Fruit fly (Drosophila melanogaster) whole organism, embryonic: ENCODE data around the gene Kat60.

ENCODE experiments used
- Bdp1 ChIP-seq: fragments of 200-800 bp; sonication (Bioruptor generic); optimal IDR thresholded peaks from 3 replicates; lab custom pipeline; 2016; ENCODE audit warnings: missing biosample characterization, missing genetic modification characterization
- Bgb ChIP-seq: fragments of 200-800 bp; sonication (Bioruptor generic); IDR thresholded peaks from 2 replicates; pipeline ENCODE4 v1.3.6; 2022; ENCODE audit warnings: missing biosample characterization, missing genetic modification characterization; ENCODE audit not compliant: partially characterized antibody
- CG1024 ChIP-seq: fragments of 200-800 bp; sonication (Bioruptor generic); IDR thresholded peaks from 2 replicates; pipeline ENCODE4 v1.3.6; 2022; ENCODE audit warnings: missing biosample characterization, missing genetic modification characterization
- CG10267 ChIP-seq: fragments of 200-800 bp; sonication (Bioruptor generic); optimal IDR thresholded peaks from 2 replicates; lab custom pipeline; 2018; ENCODE audit warnings: missing biosample characterization, mild to moderate bottlenecking, missing genetic modification characterization, moderate library complexity
- CG10321 ChIP-seq: fragments of 200-800 bp; sonication (Bioruptor generic); IDR thresholded peaks from 2 replicates; pipeline ENCODE4 v1.3.6; 2022; ENCODE audit warnings: missing biosample characterization, missing genetic modification characterization
- CG10959 ChIP-seq: fragments of 200-800 bp; sonication (Bioruptor generic); IDR thresholded peaks from 2 replicates; pipeline ENCODE4 v1.3.6; 2022; ENCODE audit warnings: missing biosample characterization, missing genetic modification characterization
- CG11504 ChIP-seq: fragments of 200-800 bp; sonication (Bioruptor generic); optimal IDR thresholded peaks from 3 replicates; lab custom pipeline; 2019; ENCODE audit warnings: missing biosample characterization, mild to moderate bottlenecking, missing genetic modification characterization, moderate library complexity
- CG13123 ChIP-seq: fragments of 200-800 bp; sonication (Bioruptor generic); optimal IDR thresholded peaks from 2 replicates; lab custom pipeline; 2016; ENCODE audit warnings: missing biosample characterization, missing genetic modification characterization
- CG14710 ChIP-seq: fragments of 200-800 bp; sonication (Bioruptor generic); optimal IDR thresholded peaks from 3 replicates; lab custom pipeline; 2019; ENCODE audit warnings: missing biosample characterization, mild to moderate bottlenecking, missing genetic modification characterization, moderate library complexity
- CG15073 ChIP-seq: fragments of 200-800 bp; sonication (Bioruptor generic); optimal IDR thresholded peaks from 2 replicates; lab custom pipeline; 2016; ENCODE audit warnings: missing biosample characterization, missing genetic modification characterization
- CG15269 ChIP-seq: fragments of 200-800 bp; sonication (Bioruptor generic); optimal IDR thresholded peaks from 2 replicates; lab custom pipeline; 2018; ENCODE audit warnings: missing biosample characterization, mild to moderate bottlenecking, missing genetic modification characterization, moderate library complexity
- CG16863 ChIP-seq: fragments of 200-800 bp; sonication (Bioruptor generic); optimal IDR thresholded peaks from 3 replicates; lab custom pipeline; 2016; ENCODE audit warnings: missing biosample characterization, missing genetic modification characterization
- CG17802 ChIP-seq: fragments of 200-800 bp; sonication (Bioruptor generic); optimal IDR thresholded peaks from 2 replicates; lab custom pipeline; 2018; ENCODE audit warnings: missing biosample characterization, mild to moderate bottlenecking, missing genetic modification characterization, moderate library complexity
- CG18619 ChIP-seq: fragments of 200-800 bp; sonication (Bioruptor generic); optimal IDR thresholded peaks from 3 replicates; lab custom pipeline; 2017; ENCODE audit warnings: missing biosample characterization, mild to moderate bottlenecking, missing genetic modification characterization
- CG31224 ChIP-seq: fragments of 200-800 bp; sonication (Bioruptor generic); IDR thresholded peaks from 2 replicates; pipeline ENCODE4 v1.3.6; 2022; ENCODE audit warnings: missing biosample characterization, missing genetic modification characterization
- CG4854 ChIP-seq: fragments of 200-800 bp; sonication (Bioruptor generic); optimal IDR thresholded peaks from 2 replicates; lab custom pipeline; 2016; ENCODE audit warnings: missing biosample characterization, missing genetic modification characterization, inconsistent platforms
- CG6272 ChIP-seq: fragments of 200-800 bp; sonication (Bioruptor generic); IDR thresholded peaks from 2 replicates; pipeline ENCODE4 v1.3.6; 2022; ENCODE audit warnings: missing biosample characterization, missing genetic modification characterization
- CG7556 ChIP-seq: fragments of 200-800 bp; sonication (Bioruptor generic); optimal IDR thresholded peaks from 2 replicates; lab custom pipeline; 2017; ENCODE audit warnings: missing biosample characterization, mild to moderate bottlenecking, missing genetic modification characterization
- CG7839 ChIP-seq: fragments of 200-800 bp; sonication (Bioruptor generic); optimal IDR thresholded peaks from 3 replicates; lab custom pipeline; 2018; ENCODE audit warnings: missing biosample characterization, mild to moderate bottlenecking, missing genetic modification characterization, moderate library complexity
- CG8765 ChIP-seq: fragments of 200-800 bp; sonication (Bioruptor generic); IDR thresholded peaks from 2 replicates; pipeline ENCODE4 v1.3.6; 2022; ENCODE audit warnings: missing biosample characterization, missing genetic modification characterization
- CG8924 ChIP-seq: fragments of 200-800 bp; optimal IDR thresholded peaks from 3 replicates; lab custom pipeline; 2019; ENCODE audit warnings: missing biosample characterization, mild to moderate bottlenecking, missing genetic modification characterization, moderate library complexity
- CG8944 ChIP-seq: fragments of 200-800 bp; sonication (Bioruptor generic); optimal IDR thresholded peaks from 3 replicates; lab custom pipeline; 2016; ENCODE audit warnings: missing biosample characterization, missing genetic modification characterization
- D19A ChIP-seq: fragments of 200-800 bp; optimal IDR thresholded peaks from 3 replicates; lab custom pipeline; 2019; ENCODE audit warnings: missing biosample characterization, mild to moderate bottlenecking, missing genetic modification characterization, moderate library complexity
- Dfd ChIP-seq, 2 experiments: fragments of >200 bp; optimal IDR thresholded peaks; 2 replicates each; lab custom pipeline; 2017; ENCODE audit warnings: missing biosample characterization in 2 of 2, missing genetic modification characterization in 2 of 2
- Doc3 ChIP-seq: fragments of 200-800 bp; sonication (Bioruptor generic); IDR thresholded peaks from 3 replicates; pipeline ENCODE4 v1.3.6; 2022; ENCODE audit warnings: missing biosample characterization, missing genetic modification characterization; ENCODE audit not compliant: partially characterized antibody
- E2f2 ChIP-seq: fragments of 200-800 bp; sonication (Bioruptor generic); IDR thresholded peaks from 2 replicates; pipeline ENCODE4 v1.3.6; 2022; ENCODE audit warnings: missing biosample characterization, missing genetic modification characterization
- Gsc ChIP-seq: fragments of 200-800 bp; sonication (Bioruptor generic); IDR thresholded peaks from 2 replicates; pipeline ENCODE4 v1.3.6; 2022; ENCODE audit warnings: missing biosample characterization, missing genetic modification characterization
- HHEX ChIP-seq: fragments of 200-800 bp; sonication (Bioruptor generic); optimal IDR thresholded peaks from 3 replicates; lab custom pipeline; 2017; ENCODE audit warnings: missing biosample characterization, mild to moderate bottlenecking, missing genetic modification characterization, missing genetic modification reagents
- HLH4C ChIP-seq: fragments of 200-800 bp; sonication (Bioruptor generic); IDR thresholded peaks from 3 replicates; pipeline ENCODE4 v1.3.6; 2022; ENCODE audit warnings: missing biosample characterization, missing genetic modification characterization; ENCODE audit not compliant: partially characterized antibody
- Max ChIP-seq: fragments of 200-800 bp; sonication (Bioruptor generic); optimal IDR thresholded peaks from 2 replicates; lab custom pipeline; 2016; ENCODE audit warnings: missing biosample characterization, mild to moderate bottlenecking, missing genetic modification characterization
- Nf-YC ChIP-seq: fragments of 200-800 bp; optimal IDR thresholded peaks from 3 replicates; lab custom pipeline; 2019; ENCODE audit warnings: missing biosample characterization, mild to moderate bottlenecking, missing genetic modification characterization, moderate library complexity
- Spps ChIP-seq: fragments of 200-800 bp; sonication (Bioruptor generic); optimal IDR thresholded peaks from 2 replicates; lab custom pipeline; 2018; ENCODE audit warnings: missing biosample characterization, mild to moderate bottlenecking, missing genetic modification characterization
- abd-A ChIP-seq: fragments of 200-800 bp; sonication (Bioruptor generic); optimal IDR thresholded peaks from 3 replicates; lab custom pipeline; 2019; ENCODE audit warnings: missing biosample characterization, mild to moderate bottlenecking, missing genetic modification characterization, moderate library complexity
- chinmo ChIP-seq: fragments of 200-800 bp; sonication (Bioruptor generic); IDR thresholded peaks from 4 replicates; pipeline ENCODE4 v1.3.6; 2022; ENCODE audit warnings: missing biosample characterization, missing genetic modification characterization; ENCODE audit not compliant: partially characterized antibody
- dysf ChIP-seq: fragments of 200-800 bp; sonication (Bioruptor generic); IDR thresholded peaks from 3 replicates; pipeline ENCODE4 v1.3.6; 2022; ENCODE audit warnings: missing biosample characterization, missing genetic modification characterization
- ewg ChIP-seq: fragments of 200-800 bp; sonication (Bioruptor generic); optimal IDR thresholded peaks from 3 replicates; lab custom pipeline; 2017; ENCODE audit warnings: mild to moderate bottlenecking, missing biosample characterization, missing genetic modification reagents, missing genetic modification characterization
- gfzf ChIP-seq: fragments of 200-800 bp; sonication (Bioruptor generic); optimal IDR thresholded peaks from 2 replicates; lab custom pipeline; 2016; ENCODE audit warnings: missing biosample characterization, mild to moderate bottlenecking, missing genetic modification characterization, moderate library complexity
- gsb-n ChIP-seq: fragments of 200-800 bp; sonication (Bioruptor generic); optimal IDR thresholded peaks from 3 replicates; lab custom pipeline; 2018; ENCODE audit warnings: missing biosample characterization, mild to moderate bottlenecking, missing genetic modification characterization
- gt ChIP-seq: fragments of 200-800 bp; sonication (Bioruptor generic); IDR thresholded peaks from 2 replicates; pipeline ENCODE4 v1.3.6; 2022; ENCODE audit warnings: missing biosample characterization, missing genetic modification characterization
- h ChIP-seq: fragments of >200 bp; optimal IDR thresholded peaks from 2 replicates; lab custom pipeline; 2017
- jumu ChIP-seq: fragments of 200-800 bp; sonication (Bioruptor generic); optimal IDR thresholded peaks from 3 replicates; lab custom pipeline; 2016; ENCODE audit warnings: missing biosample characterization, missing genetic modification characterization
- ken ChIP-seq: fragments of 200-800 bp; sonication (Bioruptor generic); IDR thresholded peaks from 3 replicates; pipeline ENCODE4 v1.3.6; 2022; ENCODE audit warnings: missing biosample characterization, missing genetic modification characterization
- lov ChIP-seq, 2 experiments: fragments of 200-800 bp in 1 of 2; fragments of >200 bp in 1 of 2; sonication (Bioruptor generic) in 1 of 2; IDR thresholded peaks in 1 of 2; optimal IDR thresholded peaks in 1 of 2; 2 replicates in 1 of 2; 3 replicates in 1 of 2; pipeline versions ENCODE4 v1.3.6 to Lab custom; 2017 to 2022; ENCODE audit warnings: missing biosample characterization in 1 of 2, missing genetic modification characterization in 1 of 2
- prd ChIP-seq, 3 experiments: fragments of >200 bp in 2 of 3; fragments of 200-800 bp in 1 of 3; sonication (Bioruptor generic) in 1 of 3; optimal IDR thresholded peaks in 2 of 3; IDR thresholded peaks in 1 of 3; 2 replicates in 2 of 3; 3 replicates in 1 of 3; pipeline versions ENCODE4 v1.3.6 to Lab custom; 2017 to 2022; ENCODE audit warnings: missing biosample characterization in 1 of 3, missing genetic modification characterization in 1 of 3
- psq ChIP-seq: fragments of 200-800 bp; sonication (Bioruptor generic); optimal IDR thresholded peaks from 2 replicates; lab custom pipeline; 2017; ENCODE audit warnings: missing biosample characterization, missing genetic modification characterization
- shn ChIP-seq: fragments of 200-800 bp; sonication (Bioruptor generic); optimal IDR thresholded peaks from 3 replicates; lab custom pipeline; 2016; ENCODE audit warnings: missing biosample characterization, missing genetic modification characterization
- sim ChIP-seq: fragments of 200-800 bp; sonication (Bioruptor generic); IDR thresholded peaks from 2 replicates; pipeline ENCODE4 v1.3.6; 2022; ENCODE audit warnings: missing biosample characterization, missing genetic modification characterization

The Kat60 gene

DNA sequence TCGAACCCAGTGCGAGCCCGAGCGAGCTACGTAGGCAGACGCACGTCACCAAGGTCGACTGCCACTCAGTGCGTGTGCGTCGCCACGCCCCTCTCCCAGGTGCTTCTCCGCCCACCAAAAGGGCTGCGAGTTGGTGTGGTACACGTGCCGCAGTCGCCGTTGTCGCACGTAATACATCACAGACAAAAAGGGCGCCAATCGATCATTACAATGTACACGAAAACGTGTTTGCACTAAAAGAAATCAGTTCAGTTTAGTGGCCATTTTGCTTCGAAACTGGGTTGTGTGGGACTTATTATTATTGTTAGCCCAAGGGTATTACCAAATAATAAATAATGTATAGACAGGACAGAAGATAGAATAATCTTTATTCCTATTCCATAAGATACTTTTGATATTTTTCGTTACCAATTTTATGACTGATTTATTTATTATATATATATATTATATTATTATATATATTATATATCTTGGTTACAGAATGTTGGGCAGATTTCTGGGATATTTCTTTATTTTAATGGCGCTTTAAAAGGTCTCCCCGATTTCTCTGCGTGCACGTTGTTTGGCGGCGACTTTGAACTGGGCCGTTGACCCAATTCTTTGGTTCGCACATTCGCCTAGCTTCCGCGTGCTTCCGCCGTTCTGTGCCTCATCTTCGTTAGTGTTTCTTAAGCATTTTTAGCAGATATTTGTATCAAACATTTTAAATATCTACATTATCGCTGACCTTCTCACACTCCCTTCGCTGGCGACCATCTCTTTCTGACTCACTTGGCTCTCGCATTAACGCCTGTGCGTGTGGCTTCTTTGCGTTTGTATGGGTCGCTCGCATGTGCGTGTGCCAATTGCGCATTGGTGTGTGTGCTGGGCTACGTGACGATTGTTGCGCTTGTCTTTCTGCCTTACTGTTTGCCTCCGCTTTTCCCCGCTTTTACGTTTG is 31.6 kb upstream of the Kat60 start (continued):
- TF ChIP-seq CG17802 (tag; lab: Kevin White, UChicago) (peak; percentile 44), ewg (peak; percentile 73), E2f2 (peak; percentile 58; the same call in 1 of the 2 replicates), CG7556 (GFP tag; lab: Kevin White, UChicago) (peak; percentile 92), lov (optimal IDR thresholded peaks at IDR 0.05; lab: Kevin White, UChicago) (no peak), lov (GFP tag; IDR thresholded peaks at IDR 0.05; lab: Robert Waterston, UW) (no peak), psq (GFP tag; lab: Kevin White, UChicago) (peak; percentile 79), CG8765 (GFP tag; lab: Robert Waterston, UW) (no peak), Dfd (GFP tag; optimal IDR thresholded peaks at IDR 0.05; lab: Kevin White, UChicago) (no peak), CG10959 (GFP tag; lab: Robert Waterston, UW) (0 out of 2 replicates have a peak, but pooled peaks have one; percentile 32), chinmo (GFP tag; lab: Robert Waterston, UW) (peak; percentile 97), prd (optimal IDR thresholded peaks at IDR 0.05; lab: Kevin White, UChicago) (no peak), prd (GFP tag; IDR thresholded peaks at IDR 0.05; lab: Robert Waterston, UW) (peak; percentile 82), CG31224 (GFP tag; lab: Robert Waterston, UW) (peak; percentile 61), abd-A (tag; lab: Kevin White, UChicago) (peak; percentile 84), CG6272 (GFP tag; lab: Robert Waterston, UW) (peak; percentile 48; the same call in 1 of the 2 replicates), gt (peak; percentile 45; the same call in 1 of the 2 replicates), CG8944 (GFP tag; lab: Kevin White, UChicago) (peak; percentile 46), CG10321 (GFP tag; lab: Robert Waterston, UW) (peak; percentile 71; the same call in 1 of the 2 replicates), CG15073 (GFP tag; lab: Kevin White, UChicago) (no peak), Max (GFP tag; lab: Kevin White, UChicago) (peak; percentile 69), gsb-n (tag; lab: Kevin White, UChicago) (peak; percentile 78), CG13123 (GFP tag; lab: Kevin White, UChicago) (peak; percentile 55), CG1024 (GFP tag; lab: Robert Waterston, UW) (no peak), dysf (GFP tag; lab: Robert Waterston, UW) (peak; percentile 77), CG8924 (tag; lab: Kevin White, UChicago) (peak; percentile 94), Bdp1 (no peak), CG18619 (GFP tag; lab: Kevin White, UChicago) (peak; percentile 92), Spps (peak; percentile 58), D19A (tag; lab: Kevin White, UChicago) (peak; percentile 86), Bgb (no peak), CG7839 (tag; lab: Kevin White, UChicago) (peak; percentile 94), CG15269 (tag; lab: Kevin White, UChicago) (peak; percentile 93), jumu (GFP tag; lab: Kevin White, UChicago) (no peak), ken (GFP tag; lab: Robert Waterston, UW) (0 out of 3 replicates have a peak, but pooled peaks have one; percentile 24), CG4854 (GFP tag; lab: Kevin White, UChicago) (peak; percentile 23), HLH4C (GFP tag; lab: Robert Waterston, UW) (no peak), HHEX (GFP tag; lab: Kevin White, UChicago) (peak; percentile 88), CG16863 (no peak), CG10267 (tag; lab: Kevin White, UChicago) (peak; percentile 83), CG14710 (tag; lab: Kevin White, UChicago) (peak; percentile 84), shn (GFP tag; lab: Kevin White, UChicago) (no peak), Doc3 (GFP tag; lab: Robert Waterston, UW) (peak; percentile 16; the same call in 1 of the 3 replicates), Gsc (GFP tag; lab: Robert Waterston, UW) (no peak), gfzf (GFP tag; lab: Kevin White, UChicago) (no peak), h (lab: Kevin White, UChicago) (no peak), CG11504 (tag; lab: Kevin White, UChicago) (peak; percentile 93), Nf-YC (tag; lab: Kevin White, UChicago) (peak; percentile 87), sim (GFP tag; lab: Robert Waterston, UW) (no peak)
